Fruit fly (Drosophila melanogaster) whole organism, prepupa: ENCODE data around the gene Notum.

Source experiments
- CG10631 ChIP-seq: fragments of 200-800 bp; sonication (Bioruptor generic); optimal IDR thresholded peaks from 2 replicates; lab custom pipeline; 2016; ENCODE audit warnings: missing biosample characterization, missing genetic modification characterization
- CG10669 ChIP-seq: fragments of 200-800 bp; sonication (Bioruptor generic); optimal IDR thresholded peaks from 3 replicates; lab custom pipeline; 2018; ENCODE audit warnings: missing biosample characterization, mild to moderate bottlenecking, missing genetic modification characterization, moderate library complexity
- CG11294 ChIP-seq: fragments of 200-800 bp; sonication (Bioruptor generic); IDR thresholded peaks from 2 replicates; pipeline ENCODE4 v1.3.6; 2022; ENCODE audit warnings: missing biosample characterization, missing genetic modification characterization
- CG11762 ChIP-seq: fragments of 200-800 bp; sonication (Bioruptor generic); optimal IDR thresholded peaks from 3 replicates; lab custom pipeline; 2016; ENCODE audit warnings: missing biosample characterization, missing genetic modification characterization; ENCODE audit not compliant: insufficient read depth
- CG11902 ChIP-seq: fragments of 200-800 bp; sonication (Bioruptor generic); optimal IDR thresholded peaks from 3 replicates; lab custom pipeline; 2016; ENCODE audit warnings: missing biosample characterization, missing genetic modification characterization
- CG15336 ChIP-seq: fragments of 200-800 bp; sonication (Bioruptor generic); IDR thresholded peaks from 2 replicates; pipeline ENCODE4 v1.3.6; 2022; ENCODE audit warnings: missing biosample characterization, missing genetic modification characterization
- CG1621 ChIP-seq: fragments of 200-800 bp; sonication (Bioruptor generic); optimal IDR thresholded peaks from 3 replicates; lab custom pipeline; 2018; ENCODE audit warnings: missing biosample characterization, mild to moderate bottlenecking, missing genetic modification characterization
- CG16779 ChIP-seq: fragments of 200-800 bp; sonication (Bioruptor generic); optimal IDR thresholded peaks from 3 replicates; lab custom pipeline; 2017; ENCODE audit warnings: missing biosample characterization, mild to moderate bottlenecking, missing genetic modification characterization
- CG31627 ChIP-seq: fragments of 200-800 bp; sonication (Bioruptor generic); optimal IDR thresholded peaks from 3 replicates; lab custom pipeline; 2016; ENCODE audit warnings: missing biosample characterization, missing genetic modification characterization
- CG32006 ChIP-seq: fragments of 200-800 bp; sonication (Bioruptor generic); optimal IDR thresholded peaks from 3 replicates; lab custom pipeline; 2017; ENCODE audit warnings: missing biosample characterization, mild to moderate bottlenecking, missing genetic modification characterization
- CG34406 ChIP-seq: fragments of 200-800 bp; sonication (Bioruptor generic); optimal IDR thresholded peaks from 3 replicates; lab custom pipeline; 2016; ENCODE audit warnings: missing biosample characterization, missing genetic modification characterization
- CG3919 ChIP-seq: fragments of 200-800 bp; sonication (Bioruptor generic); optimal IDR thresholded peaks from 3 replicates; lab custom pipeline; 2016; ENCODE audit warnings: missing biosample characterization, missing genetic modification characterization
- CG6163 ChIP-seq: fragments of 200-800 bp; sonication (Bioruptor generic); IDR thresholded peaks from 3 replicates; pipeline ENCODE4 v1.3.6; 2022; ENCODE audit warnings: missing biosample characterization, missing genetic modification characterization
- CG6276 ChIP-seq: fragments of 200-800 bp; sonication (Bioruptor generic); optimal IDR thresholded peaks from 2 replicates; lab custom pipeline; 2017; ENCODE audit warnings: missing biosample characterization, mild to moderate bottlenecking, missing genetic modification characterization
- CG6792 ChIP-seq: fragments of 200-800 bp; sonication (Bioruptor generic); optimal IDR thresholded peaks from 3 replicates; lab custom pipeline; 2016; ENCODE audit warnings: missing biosample characterization, missing genetic modification characterization
- CG6808 ChIP-seq: fragments of 200-800 bp; sonication (Bioruptor generic); optimal IDR thresholded peaks from 3 replicates; lab custom pipeline; 2017; ENCODE audit warnings: missing biosample characterization, missing genetic modification characterization, mild to moderate bottlenecking, moderate library complexity, missing genetic modification reagents
- CG6854 ChIP-seq: fragments of 200-800 bp; sonication (Bioruptor generic); optimal IDR thresholded peaks from 2 replicates; lab custom pipeline; 2017; ENCODE audit warnings: missing biosample characterization, mild to moderate bottlenecking, missing genetic modification characterization
- CG8119 ChIP-seq: fragments of 200-800 bp; sonication (Bioruptor generic); IDR thresholded peaks from 3 replicates; pipeline ENCODE4 v1.3.6; 2022; ENCODE audit warnings: missing biosample characterization, missing genetic modification characterization
- CG8319 ChIP-seq: fragments of 200-800 bp; sonication (Bioruptor generic); optimal IDR thresholded peaks from 3 replicates; lab custom pipeline; 2016; ENCODE audit warnings: missing biosample characterization, missing genetic modification characterization
- CG8632 ChIP-seq: fragments of 200-800 bp; sonication (Bioruptor generic); optimal IDR thresholded peaks from 3 replicates; lab custom pipeline; 2016; ENCODE audit warnings: missing biosample characterization, missing genetic modification characterization
- CG9139 ChIP-seq: fragments of 200-800 bp; sonication (Bioruptor generic); optimal IDR thresholded peaks from 3 replicates; lab custom pipeline; 2017; ENCODE audit warnings: missing biosample characterization, mild to moderate bottlenecking, missing genetic modification characterization
- Eip75B ChIP-seq: fragments of 200-800 bp; sonication (Bioruptor generic); optimal IDR thresholded peaks from 3 replicates; lab custom pipeline; 2016; ENCODE audit warnings: missing biosample characterization, missing genetic modification characterization
- Eip78C ChIP-seq: fragments of 200-800 bp; sonication (Bioruptor generic); peaks from one replicate; lab custom pipeline; 2016; ENCODE audit warnings: missing biosample characterization, missing genetic modification characterization
- Eip93F ChIP-seq: fragments of 200-800 bp; sonication (Bioruptor generic); optimal IDR thresholded peaks from 2 replicates; lab custom pipeline; 2016; ENCODE audit warnings: missing biosample characterization, mild to moderate bottlenecking, missing genetic modification characterization
- Gug ChIP-seq: fragments of 200-800 bp; sonication (Bioruptor generic); IDR thresholded peaks from 2 replicates; pipeline ENCODE4 v1.3.6; 2022; ENCODE audit warnings: missing biosample characterization, missing genetic modification characterization
- Hr38 ChIP-seq: sonication (Bioruptor generic); optimal IDR thresholded peaks from 2 replicates; lab custom pipeline; 2016; ENCODE audit warnings: missing biosample characterization, missing genetic modification characterization
- Hr4 ChIP-seq: fragments of 200-800 bp; sonication (Bioruptor generic); optimal IDR thresholded peaks from 3 replicates; lab custom pipeline; 2016; ENCODE audit warnings: missing biosample characterization, missing genetic modification characterization
- OdsH ChIP-seq: fragments of 200-800 bp; sonication (Bioruptor generic); optimal IDR thresholded peaks from 3 replicates; lab custom pipeline; 2016; ENCODE audit warnings: missing biosample characterization, missing genetic modification characterization
- Smox ChIP-seq: fragments of 200-800 bp; sonication (Bioruptor generic); optimal IDR thresholded peaks from 3 replicates; lab custom pipeline; 2016; ENCODE audit warnings: missing biosample characterization, missing genetic modification characterization
- Sox102F ChIP-seq: fragments of 200-800 bp; sonication (Bioruptor generic); optimal IDR thresholded peaks from 2 replicates; lab custom pipeline; 2016; ENCODE audit warnings: missing biosample characterization, mild to moderate bottlenecking, missing genetic modification characterization
- Sox15 ChIP-seq: fragments of 200-800 bp; sonication (Bioruptor generic); optimal IDR thresholded peaks from 3 replicates; lab custom pipeline; 2016; ENCODE audit warnings: missing biosample characterization, missing genetic modification characterization
- achi ChIP-seq: fragments of 200-800 bp; sonication (Bioruptor generic); optimal IDR thresholded peaks from 3 replicates; lab custom pipeline; 2016; ENCODE audit warnings: missing biosample characterization, missing genetic modification characterization
- acj6 ChIP-seq: fragments of 200-800 bp; sonication (Bioruptor generic); optimal IDR thresholded peaks from 3 replicates; lab custom pipeline; 2016; ENCODE audit warnings: missing biosample characterization, missing genetic modification characterization
- cyc ChIP-seq: fragments of 200-800 bp; sonication (Bioruptor generic); optimal IDR thresholded peaks from 3 replicates; lab custom pipeline; 2016; ENCODE audit warnings: missing biosample characterization, missing genetic modification characterization
- dac ChIP-seq: fragments of 200-800 bp; sonication (Bioruptor generic); optimal IDR thresholded peaks from 2 replicates; lab custom pipeline; 2017; ENCODE audit warnings: missing biosample characterization, mild to moderate bottlenecking, missing genetic modification characterization
- dsx ChIP-seq: fragments of 200-800 bp; optimal IDR thresholded peaks from 3 replicates; lab custom pipeline; 2019; ENCODE audit warnings: missing biosample characterization, mild to moderate bottlenecking, missing genetic modification characterization, moderate library complexity; ENCODE audit not compliant: poor library complexity, severe bottlenecking
- esn ChIP-seq: fragments of 200-800 bp; sonication (Bioruptor generic); optimal IDR thresholded peaks from 2 replicates; lab custom pipeline; 2016; ENCODE audit warnings: missing biosample characterization, mild to moderate bottlenecking, missing genetic modification characterization, moderate library complexity
- fd59A ChIP-seq: fragments of 200-800 bp; sonication (Bioruptor generic); optimal IDR thresholded peaks from 2 replicates; lab custom pipeline; 2017; ENCODE audit warnings: missing biosample characterization, mild to moderate bottlenecking, missing genetic modification characterization, missing genetic modification reagents
- fd85E ChIP-seq: fragments of 200-800 bp; sonication (Bioruptor generic); optimal IDR thresholded peaks from 3 replicates; lab custom pipeline; 2016; ENCODE audit warnings: missing biosample characterization, missing genetic modification characterization
- fkh ChIP-seq: fragments of 200-800 bp; sonication (Bioruptor generic); optimal IDR thresholded peaks from 3 replicates; lab custom pipeline; 2017; ENCODE audit warnings: missing biosample characterization, mild to moderate bottlenecking, missing genetic modification characterization, moderate library complexity
- net ChIP-seq: fragments of 200-800 bp; sonication (Bioruptor generic); optimal IDR thresholded peaks from 3 replicates; lab custom pipeline; 2016; ENCODE audit warnings: missing biosample characterization, missing genetic modification characterization
- pdm3 ChIP-seq: fragments of 200-800 bp; sonication (Bioruptor generic); optimal IDR thresholded peaks from 3 replicates; lab custom pipeline; 2016; ENCODE audit warnings: missing biosample characterization, missing genetic modification characterization
- salr ChIP-seq, 2 experiments: fragments of 200-800 bp; sonication (Bioruptor generic); optimal IDR thresholded peaks; 3 replicates each; lab custom pipeline; 2016 to 2018; ENCODE audit warnings: missing biosample characterization in 2 of 2, missing genetic modification characterization in 2 of 2, mild to moderate bottlenecking in 1 of 2
- spab ChIP-seq: fragments of 200-800 bp; sonication (Bioruptor generic); optimal IDR thresholded peaks from 2 replicates; lab custom pipeline; 2017; ENCODE audit warnings: missing biosample characterization, mild to moderate bottlenecking, missing genetic modification characterization, missing genetic modification reagents
- ss ChIP-seq, 2 experiments: fragments of 200-800 bp; sonication (Bioruptor generic); optimal IDR thresholded peaks; 2 replicates in 1 of 2; 3 replicates in 1 of 2; lab custom pipeline; 2017 to 2018; ENCODE audit warnings: mild to moderate bottlenecking in 2 of 2, missing biosample characterization in 2 of 2, missing genetic modification characterization in 2 of 2, moderate library complexity in 1 of 2
- svp ChIP-seq: fragments of 200-800 bp; sonication (Bioruptor generic); peaks from one replicate; lab custom pipeline; 2016; ENCODE audit warnings: missing biosample characterization, missing genetic modification characterization
- topi ChIP-seq: fragments of 200-800 bp; sonication (Bioruptor generic); optimal IDR thresholded peaks from 3 replicates; lab custom pipeline; 2016; ENCODE audit warnings: missing biosample characterization, missing genetic modification characterization
- vri ChIP-seq: fragments of 200-800 bp; sonication (Bioruptor generic); optimal IDR thresholded peaks from 3 replicates; lab custom pipeline; 2016; ENCODE audit warnings: missing biosample characterization, mild to moderate bottlenecking, missing genetic modification characterization

The Notum gene

dm6 chr3L:16045083-16045830, 22.0 kb downstream of the Notum start (continued):
- TF ChIP-seq CG6808 (no peak), CG1621 (no peak), Eip75B (GFP tag; lab: Kevin White, UChicago) (peak; percentile 37), CG16779 (tag; lab: Kevin White, UChicago) (no peak), CG8319 (GFP tag; lab: Kevin White, UChicago) (no peak), CG9139 (GFP tag; lab: Kevin White, UChicago) (no peak), Gug (GFP tag; lab: Robert Waterston, UW) (no peak), topi (peak; percentile 58), CG6276 (GFP tag; lab: Kevin White, UChicago) (no peak), Sox15 (GFP tag; lab: Kevin White, UChicago) (no peak), CG32006 (GFP tag; lab: Kevin White, UChicago) (peak; percentile 58), pdm3 (peak; percentile 2), CG8119 (GFP tag; lab: Robert Waterston, UW) (peak; percentile 39; the same call in 2 of the 3 replicates), Sox102F (GFP tag; lab: Kevin White, UChicago) (no peak), Hr38 (GFP tag; lab: Kevin White, UChicago) (no peak), ss (GFP tag; optimal IDR thresholded peaks at IDR 0.05; lab: Kevin White, UChicago) (peak in 1 of 2 experiments; percentile 11), Hr4 (peak; percentile 42), vri (GFP tag; lab: Kevin White, UChicago) (no peak), cyc (GFP tag; lab: Kevin White, UChicago) (no peak), acj6 (peak; percentile 40), CG6163 (GFP tag; lab: Robert Waterston, UW) (peak; percentile 72), dac (GFP tag; lab: Kevin White, UChicago) (no peak), dsx (peak; percentile 74), CG10631 (peak; percentile 60), Eip93F (GFP tag; lab: Kevin White, UChicago) (no peak), CG6792 (GFP tag; lab: Kevin White, UChicago) (peak; percentile 50), esn (GFP tag; lab: Kevin White, UChicago) (peak; percentile 64), CG10669 (no peak), CG8632 (GFP tag; lab: Kevin White, UChicago) (peak; percentile 48), CG11762 (GFP tag; lab: Kevin White, UChicago) (peak; percentile 36), Eip78C (peak; percentile 92), CG6854 (GFP tag; lab: Kevin White, UChicago) (no peak), net (GFP tag; lab: Kevin White, UChicago) (peak; percentile 39), OdsH (peak; percentile 34), fkh (GFP tag; lab: Kevin White, UChicago) (no peak), CG3919 (GFP tag; lab: Kevin White, UChicago) (peak; percentile 30), CG31627 (GFP tag; lab: Kevin White, UChicago) (no peak)

- peak; percentile 94 for TF ChIP-seq CG6276 (GFP tag; lab: Kevin White, UChicago)
- TF ChIP-seq dsx = peak; percentile 95
- peak; percentile 88 for TF ChIP-seq CG6792 (GFP tag; lab: Kevin White, UChicago)
- peak; percentile 94 for TF ChIP-seq achi (GFP tag; lab: Kevin White, UChicago)
- TF ChIP-seq salr (GFP tag; optimal IDR thresholded peaks at IDR 0.05; lab: Kevin White, UChicago) = peak; percentile 79 to 80
- TF ChIP-seq CG15336 (GFP tag; lab: Robert Waterston, UW) = peak; percentile 98
- peak; percentile 95 for TF ChIP-seq acj6
- peak; percentile 89 for TF ChIP-seq CG6808
- TF ChIP-seq CG11294 (GFP tag; lab: Robert Waterston, UW) = peak; percentile 89
- peak; percentile 71 for TF ChIP-seq CG11902 (GFP tag; lab: Kevin White, UChicago)
- peak; percentile 96 for TF ChIP-seq svp
- TF ChIP-seq Smox (GFP tag; lab: Kevin White, UChicago) = peak; percentile 94
- TF ChIP-seq CG32006 (GFP tag; lab: Kevin White, UChicago) = peak; percentile 89
- TF ChIP-seq fkh (GFP tag; lab: Kevin White, UChicago) = no peak
- peak; percentile 85 for TF ChIP-seq Eip93F (GFP tag; lab: Kevin White, UChicago)
- peak; percentile 64 for TF ChIP-seq dac (GFP tag; lab: Kevin White, UChicago)
- TF ChIP-seq CG34406 (GFP tag; lab: Kevin White, UChicago) = peak; percentile 93
- peak; percentile 83 for TF ChIP-seq fd59A (GFP tag; lab: Kevin White, UChicago)
- TF ChIP-seq spab (GFP tag; lab: Kevin White, UChicago) = peak; percentile 87
- TF ChIP-seq ss (GFP tag; optimal IDR thresholded peaks at IDR 0.05; lab: Kevin White, UChicago) = peak; percentile 83 to 85
- TF ChIP-seq CG1621 = peak; percentile 93
- TF ChIP-seq fd85E (GFP tag; lab: Kevin White, UChicago) = peak; percentile 88
- peak; percentile 95 for TF ChIP-seq CG3919 (GFP tag; lab: Kevin White, UChicago)
- peak; percentile 95 for TF ChIP-seq net (GFP tag; lab: Kevin White, UChicago)
These were observed 22.6 kb downstream of the Notum start for dm6 chr3L:16045831-16046336.
